Worm (Caenorhabditis elegans) whole organism, late embryonic: ENCODE data around the gene nhr-6.

Source experiments
- C08G9.2 ChIP-seq: sonication (generic microtip); optimal IDR thresholded peaks from 2 replicates; lab custom pipeline; 2016; ENCODE audit warnings: mild to moderate bottlenecking, missing genetic modification characterization, moderate library complexity, missing compliant biosample characterization
- C38D4.7 ChIP-seq: fragments of 200-800 bp; sonication (Bioruptor generic); optimal IDR thresholded peaks from 2 replicates; lab custom pipeline; 2018; ENCODE audit warnings: mild to moderate bottlenecking, missing genetic modification characterization, moderate library complexity, missing compliant biosample characterization
- F13H6.1 ChIP-seq: sonication (generic microtip); optimal IDR thresholded peaks from 2 replicates; lab custom pipeline; 2016; ENCODE audit warnings: missing genetic modification characterization, missing compliant biosample characterization
- K02D7.2 ChIP-seq: sonication (generic microtip); optimal IDR thresholded peaks from 2 replicates; lab custom pipeline; 2017; ENCODE audit warnings: mild to moderate bottlenecking, missing genetic modification characterization, missing compliant biosample characterization
- Y22D7AL.16 ChIP-seq: sonication (generic microtip); optimal IDR thresholded peaks from 2 replicates; lab custom pipeline; 2016; ENCODE audit warnings: missing genetic modification characterization, missing compliant biosample characterization
- ahr-1 ChIP-seq: sonication (generic microtip); optimal IDR thresholded peaks from 2 replicates; lab custom pipeline; 2016; ENCODE audit warnings: missing genetic modification characterization, missing compliant biosample characterization
- ceh-19 ChIP-seq: fragments of 200-800 bp; sonication (Bioruptor generic); optimal IDR thresholded peaks from 2 replicates; lab custom pipeline; 2018; ENCODE audit warnings: mild to moderate bottlenecking, missing genetic modification characterization, missing compliant biosample characterization
- ceh-2 ChIP-seq: sonication (generic microtip); optimal IDR thresholded peaks from 2 replicates; lab custom pipeline; 2016; ENCODE audit warnings: missing genotype, missing genetic modification characterization, missing compliant biosample characterization
- ceh-22 ChIP-seq: sonication (generic microtip); optimal IDR thresholded peaks from 2 replicates; lab custom pipeline; 2017; ENCODE audit warnings: missing biosample characterization, missing genetic modification characterization
- ceh-24 ChIP-seq: sonication (generic microtip); optimal IDR thresholded peaks from 2 replicates; lab custom pipeline; 2016; ENCODE audit warnings: mild to moderate bottlenecking, missing genetic modification characterization, missing compliant biosample characterization
- ceh-30 ChIP-seq: fragments of 150-350 bp; optimal IDR thresholded peaks from 2 replicates; lab custom pipeline; 2014; ENCODE audit warnings: missing biosample characterization, missing genetic modification characterization
- ceh-45 ChIP-seq: fragments of 200-800 bp; sonication (Bioruptor generic); IDR thresholded peaks from 2 replicates; pipeline ENCODE4 v1.3.6; 2022; ENCODE audit warnings: missing genetic modification reagents, missing genetic modification characterization, missing compliant biosample characterization
- che-1 ChIP-seq: sonication (generic microtip); optimal IDR thresholded peaks from 2 replicates; lab custom pipeline; 2016; ENCODE audit warnings: mild to moderate bottlenecking, missing genetic modification characterization, missing compliant biosample characterization
- dmd-4 ChIP-seq: sonication (generic microtip); optimal IDR thresholded peaks from 2 replicates; lab custom pipeline; 2016; ENCODE audit warnings: borderline replicate concordance, missing genetic modification characterization, missing compliant biosample characterization
- dve-1 ChIP-seq: sonication (generic microtip); optimal IDR thresholded peaks from 2 replicates; lab custom pipeline; 2017; ENCODE audit warnings: antibody characterized with exemption, mild to moderate bottlenecking, missing genetic modification characterization, missing compliant biosample characterization
- elt-2 ChIP-seq: sonication (generic microtip); optimal IDR thresholded peaks from 2 replicates; lab custom pipeline; 2016; ENCODE audit warnings: missing genetic modification reagents, missing genetic modification characterization, missing compliant biosample characterization
- ets-4 ChIP-seq: sonication (generic microtip); optimal IDR thresholded peaks from 2 replicates; lab custom pipeline; 2016; ENCODE audit warnings: missing genetic modification characterization, missing compliant biosample characterization
- eyg-1 ChIP-seq: sonication (generic microtip); optimal IDR thresholded peaks from 2 replicates; lab custom pipeline; 2016; ENCODE audit warnings: missing genotype, missing genetic modification characterization, missing compliant biosample characterization
- hlh-13 ChIP-seq: fragments of 200-800 bp; sonication (Bioruptor generic); optimal IDR thresholded peaks from 2 replicates; lab custom pipeline; 2018; ENCODE audit warnings: mild to moderate bottlenecking, missing genetic modification characterization, missing compliant biosample characterization
- hlh-15 ChIP-seq: sonication (generic microtip); optimal IDR thresholded peaks from 2 replicates; lab custom pipeline; 2016; ENCODE audit warnings: missing genetic modification characterization, missing compliant biosample characterization
- hlh-8 ChIP-seq: sonication (generic microtip); optimal IDR thresholded peaks from 2 replicates; lab custom pipeline; 2016; ENCODE audit warnings: missing genotype, missing genetic modification characterization, missing compliant biosample characterization
- madf-2 ChIP-seq: sonication (generic microtip); optimal IDR thresholded peaks from 2 replicates; lab custom pipeline; 2017; ENCODE audit warnings: missing genetic modification characterization, missing compliant biosample characterization
- mec-3 ChIP-seq: sonication (generic microtip); optimal IDR thresholded peaks from 2 replicates; lab custom pipeline; 2016; ENCODE audit warnings: borderline replicate concordance, missing genetic modification characterization, missing compliant biosample characterization
- nfya-1 ChIP-seq: sonication (generic microtip); optimal IDR thresholded peaks from 2 replicates; lab custom pipeline; 2017; ENCODE audit warnings: missing genetic modification characterization, mild to moderate bottlenecking, missing compliant biosample characterization, antibody characterized with exemption, moderate library complexity
- nhr-232 ChIP-seq: sonication (generic microtip); optimal IDR thresholded peaks from 2 replicates; lab custom pipeline; 2016; ENCODE audit warnings: missing genetic modification characterization, missing compliant biosample characterization
- pag-3 ChIP-seq: sonication (generic microtip); optimal IDR thresholded peaks from 2 replicates; lab custom pipeline; 2016; ENCODE audit warnings: missing compliant biosample characterization, missing genetic modification characterization, borderline replicate concordance
- pat-9 ChIP-seq: fragments of 200-800 bp; sonication (Bioruptor generic); optimal IDR thresholded peaks from 2 replicates; lab custom pipeline; 2018; ENCODE audit warnings: mild to moderate bottlenecking, missing genetic modification characterization, moderate library complexity, missing compliant biosample characterization
- pha-4 ChIP-seq: fragments of 150-350 bp; optimal IDR thresholded peaks from 2 replicates; lab custom pipeline; 2018; ENCODE audit warnings: missing biosample characterization, missing genetic modification reagents, missing genetic modification characterization
- pqm-1 ChIP-seq: sonication (generic microtip); optimal IDR thresholded peaks from 2 replicates; lab custom pipeline; 2016; ENCODE audit warnings: missing genetic modification characterization, missing compliant biosample characterization
- pros-1 ChIP-seq: fragments of 150-350 bp; optimal IDR thresholded peaks from 2 replicates; lab custom pipeline; 2014; ENCODE audit warnings: missing biosample characterization, missing genetic modification reagents, missing genetic modification characterization
- ref-2 ChIP-seq: sonication (generic microtip); optimal IDR thresholded peaks from 2 replicates; lab custom pipeline; 2016; ENCODE audit warnings: missing genetic modification characterization, missing compliant biosample characterization
- rnt-1 ChIP-seq: sonication (generic microtip); optimal IDR thresholded peaks from 2 replicates; lab custom pipeline; 2016; ENCODE audit warnings: missing genetic modification characterization, missing compliant biosample characterization
- sox-2 ChIP-seq: fragments of 200-800 bp; sonication (Bioruptor generic); IDR thresholded peaks from 2 replicates; pipeline ENCODE4 v1.3.6; 2022; ENCODE audit warnings: missing genetic modification reagents, missing genetic modification characterization, missing compliant biosample characterization
- ttx-3 ChIP-seq: sonication (generic microtip); optimal IDR thresholded peaks from 2 replicates; lab custom pipeline; 2016; ENCODE audit warnings: missing genetic modification reagents, missing genetic modification characterization, missing compliant biosample characterization
- unc-3 ChIP-seq, 2 experiments: fragments of 200-800 bp in 1 of 2; sonication (Bioruptor generic) in 1 of 2; sonication (generic microtip) in 1 of 2; conservative IDR thresholded peaks in 1 of 2; optimal IDR thresholded peaks in 1 of 2; 2 replicates each; pipeline versions ENCODE4 v1.3.6 to Lab custom; 2016 to 2022; ENCODE audit warnings: missing compliant biosample characterization in 2 of 2, missing genetic modification characterization in 2 of 2, missing genetic modification reagents in 1 of 2
- unc-55 ChIP-seq: sonication (generic microtip); optimal IDR thresholded peaks from 2 replicates; lab custom pipeline; 2017; ENCODE audit warnings: missing biosample characterization, missing genetic modification reagents, missing genetic modification characterization
- unc-86 ChIP-seq: sonication (generic microtip); optimal IDR thresholded peaks from 2 replicates; lab custom pipeline; 2016; ENCODE audit warnings: missing genetic modification characterization, missing compliant biosample characterization

The nhr-6 gene

ce11 chrIII:3573281-3573680 is at the start of gene nhr-6:
Gene nhr-6, plus strand, starts transcription at chrIII:3573581.
- TF ChIP-seq hlh-13 (GFP tag; lab: Kevin White, UChicago) (no peak), ceh-22 (tag; lab: Kevin White, UChicago) (no peak), elt-2 (tag; lab: Kevin White, UChicago) (no peak), nfya-1 (tag; lab: Kevin White, UChicago) (no peak), ceh-19 (GFP tag; lab: Kevin White, UChicago) (no peak), madf-2 (no peak), ttx-3 (tag; lab: Kevin White, UChicago) (no peak), unc-3 (GFP tag; conservative IDR thresholded peaks at IDR 0.05; lab: Robert Waterston, UW) (no peak), unc-3 (tag; optimal IDR thresholded peaks at IDR 0.05; lab: Kevin White, UChicago) (no peak), pag-3 (tag; lab: Kevin White, UChicago) (no peak), dmd-4 (tag; lab: Kevin White, UChicago) (no peak), pqm-1 (tag; lab: Kevin White, UChicago) (no peak), ceh-2 (tag; lab: Kevin White, UChicago) (no peak), K02D7.2 (tag; lab: Kevin White, UChicago) (no peak), F13H6.1 (tag; lab: Kevin White, UChicago) (no peak)

DNA sequence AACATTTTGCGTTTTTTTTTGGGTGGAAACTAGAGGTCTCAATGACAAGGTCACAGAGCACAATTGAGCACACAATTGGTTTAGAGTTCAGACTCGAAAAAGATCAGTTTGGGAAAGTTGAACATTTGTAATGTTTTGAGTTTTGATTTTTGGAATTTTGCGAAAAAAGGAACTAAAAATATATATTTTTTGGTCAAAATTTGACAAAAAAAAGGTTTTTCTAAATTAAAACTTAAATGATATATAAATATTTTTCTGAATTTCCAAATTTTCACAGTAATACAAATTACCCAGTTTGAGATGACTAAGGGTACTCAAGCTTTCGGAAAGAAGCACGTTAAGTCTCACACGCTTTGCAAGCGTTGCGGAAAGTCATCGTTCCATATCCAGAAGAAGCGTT is 45.0 kb upstream of the nhr-6 start, which contains the start of gene rpl-37:
Gene rpl-37, plus strand, starts transcription at position 301 of the 400 bp plus-strand sequence.
- TF ChIP-seq dmd-4 (tag; lab: Kevin White, UChicago) (no peak), pat-9 (tag; lab: Kevin White, UChicago) (no peak), pag-3 (tag; lab: Kevin White, UChicago) (no peak), unc-3 (GFP tag; conservative IDR thresholded peaks at IDR 0.05; lab: Robert Waterston, UW) (no peak), unc-3 (tag; optimal IDR thresholded peaks at IDR 0.05; lab: Kevin White, UChicago) (no peak), ceh-2 (tag; lab: Kevin White, UChicago) (no peak), mec-3 (tag; lab: Kevin White, UChicago) (no peak), pros-1 (tag; lab: Kevin White, UChicago) (no peak), Y22D7AL.16 (tag; lab: Kevin White, UChicago) (no peak), C08G9.2 (tag; lab: Kevin White, UChicago) (no peak), ceh-19 (GFP tag; lab: Kevin White, UChicago) (no peak), ceh-24 (tag; lab: Kevin White, UChicago) (no peak), ahr-1 (no peak), ceh-30 (tag; lab: Kevin White, UChicago) (no peak), nhr-232 (no peak), che-1 (no peak), hlh-13 (GFP tag; lab: Kevin White, UChicago) (no peak), ceh-45 (GFP tag; lab: Robert Waterston, UW) (no peak)

DNA sequence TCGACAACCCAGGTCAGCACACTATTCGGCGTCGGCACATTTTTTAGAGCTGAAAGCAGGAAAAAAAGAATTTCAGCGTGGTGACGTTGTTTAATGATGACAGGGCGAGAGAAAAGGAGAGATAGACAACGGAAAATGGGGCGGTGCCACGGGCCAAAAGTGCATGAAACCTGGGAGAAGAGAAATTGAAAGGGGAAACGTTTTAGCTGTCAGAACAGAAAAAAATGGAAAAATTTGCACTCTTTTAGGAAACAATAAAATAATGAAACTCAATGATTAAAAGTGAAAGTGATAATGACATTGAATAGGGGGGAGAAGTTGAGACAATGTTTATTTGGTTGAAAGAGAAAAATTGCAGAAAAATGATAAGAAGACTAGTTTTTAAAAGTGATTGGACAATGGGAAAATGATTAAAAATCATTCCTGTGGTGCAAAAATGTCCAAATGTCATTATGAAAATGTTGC is 43.6 kb upstream of the nhr-6 start, which contains the start of gene pitp-1:
Gene pitp-1, minus strand, starts transcription at position 51 of the 465 bp plus-strand sequence.
- no peak for TF ChIP-seq sox-2 (GFP tag; lab: Robert Waterston, UW)
- no peak for TF ChIP-seq pha-4 (tag; lab: Kevin White, UChicago)
- no peak for TF ChIP-seq ref-2
- TF ChIP-seq rnt-1 (tag; lab: Kevin White, UChicago): no peak
- TF ChIP-seq hlh-8 (tag; lab: Kevin White, UChicago): no peak
- no peak for TF ChIP-seq ets-4 (tag; lab: Kevin White, UChicago)
- TF ChIP-seq eyg-1: no peak
- TF ChIP-seq hlh-15: no peak
- no peak for TF ChIP-seq unc-55 (GFP tag; lab: Kevin White, UChicago)
- no peak for TF ChIP-seq C38D4.7 (GFP tag; lab: Kevin White, UChicago)
- TF ChIP-seq dve-1 (tag; lab: Kevin White, UChicago): no peak
- no peak for TF ChIP-seq unc-86 (tag; lab: Kevin White, UChicago)
- TF ChIP-seq pqm-1 (tag; lab: Kevin White, UChicago): no peak
